Worm (Caenorhabditis elegans): ENCODE data around the gene Y43C5B.2.

DNA sequence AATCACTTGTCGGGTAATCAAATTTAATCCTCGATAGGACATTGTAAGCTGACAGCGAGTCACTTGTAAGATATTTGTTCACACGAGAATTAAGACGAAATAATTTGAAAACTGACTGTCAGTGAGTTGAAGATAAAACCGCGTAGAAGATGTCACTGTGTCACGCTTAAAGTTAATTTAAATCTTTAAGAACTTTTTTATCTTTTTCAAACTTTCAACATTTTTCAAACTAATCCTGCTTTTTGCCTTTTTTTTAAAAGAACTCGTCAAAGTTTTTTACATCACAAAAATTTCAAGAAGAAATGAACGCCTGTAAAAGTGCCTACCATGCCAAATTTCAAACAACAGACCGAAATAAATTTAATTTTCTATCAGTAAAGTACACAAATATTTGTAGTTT, 38.6 kb downstream of the Y43C5B.2 start, which contains the start of gene acs-18:
- TF ChIP-seq flt-1 (GFP tag; IDR thresholded peaks at IDR 0.05) (no peak), ama-1 (optimal IDR thresholded peaks at IDR 0.05) (no peak), F13C5.2 (tag; optimal IDR thresholded peaks at IDR 0.05) (no peak), sea-1 (GFP tag; conservative IDR thresholded peaks at IDR 0.05) (no peak), scrt-1 (GFP tag; IDR thresholded peaks at IDR 0.05) (no peak), pes-1 (GFP tag; IDR thresholded peaks at IDR 0.05) (no peak), ceh-36 (tag; optimal IDR thresholded peaks at IDR 0.05) (no peak), B0310.2 (tag; optimal IDR thresholded peaks at IDR 0.05) (no peak), tra-4 (tag; optimal IDR thresholded peaks at IDR 0.05) (no peak), ceh-13 (GFP tag; optimal IDR thresholded peaks at IDR 0.05) (no peak)
